Worm (Caenorhabditis elegans) whole organism, L2 larva: Measurements from ENCODE around the gene lipl-8.

Experiments used
- R02D3.7 ChIP-seq: fragments of 150-350 bp; optimal IDR thresholded peaks from 2 replicates; lab custom pipeline; 2014; ENCODE audit warnings: missing biosample characterization, missing genetic modification characterization
- ZK546.5 ChIP-seq: sonication (generic microtip); optimal IDR thresholded peaks from 2 replicates; lab custom pipeline; 2017; ENCODE audit warnings: missing biosample characterization, missing genetic modification characterization
- dmd-4 ChIP-seq: sonication (generic microtip); optimal IDR thresholded peaks from 2 replicates; lab custom pipeline; 2017; ENCODE audit warnings: missing biosample characterization, missing genetic modification characterization
- egl-27 ChIP-seq: sonication (generic microtip); optimal IDR thresholded peaks from 3 replicates; lab custom pipeline; 2017; ENCODE audit warnings: missing biosample characterization, missing genetic modification reagents, missing genetic modification characterization
- lsy-2 ChIP-seq, 2 experiments: fragments of 150-350 bp in 1 of 2; sonication (generic microtip) in 1 of 2; optimal IDR thresholded peaks; 2 replicates each; lab custom pipeline; 2014 to 2017; ENCODE audit warnings: missing biosample characterization in 2 of 2, missing genetic modification characterization in 2 of 2
- mab-5 ChIP-seq: fragments of 150-350 bp; optimal IDR thresholded peaks from 2 replicates; lab custom pipeline; 2014; ENCODE audit warnings: missing biosample characterization, missing genetic modification characterization
- nhr-21 ChIP-seq: fragments of 150-350 bp; optimal IDR thresholded peaks from 2 replicates; lab custom pipeline; 2014; ENCODE audit warnings: missing biosample characterization, missing genetic modification characterization
- nhr-237 ChIP-seq: fragments of 150-350 bp; optimal IDR thresholded peaks from 2 replicates; lab custom pipeline; 2014; ENCODE audit warnings: missing biosample characterization, missing genetic modification characterization
- unc-62 ChIP-seq: fragments of 150-350 bp; optimal IDR thresholded peaks from 2 replicates; lab custom pipeline; 2014; ENCODE audit warnings: missing biosample characterization, missing genetic modification reagents, missing genetic modification characterization
- ztf-4 ChIP-seq: fragments of 150-350 bp; optimal IDR thresholded peaks from 2 replicates; lab custom pipeline; 2014; ENCODE audit warnings: missing biosample characterization, missing genetic modification characterization

- no peak for TF ChIP-seq mab-5 (tag; lab: Kevin White, UChicago)
- TF ChIP-seq unc-62 (GFP tag; lab: Kevin White, UChicago), result no peak
- no peak for TF ChIP-seq lsy-2 (tag; optimal IDR thresholded peaks at IDR 0.05; lab: Kevin White, UChicago)
- no peak for TF ChIP-seq dmd-4 (tag; lab: Kevin White, UChicago)
- TF ChIP-seq ZK546.5, result no peak
- TF ChIP-seq egl-27, result no peak
- TF ChIP-seq nhr-237 (tag; lab: Kevin White, UChicago), result no peak
- TF ChIP-seq nhr-21, result no peak
- no peak for TF ChIP-seq R02D3.7
- TF ChIP-seq ztf-4, result no peak
These were observed 29.0 kb downstream of the lipl-8 start, which contains the start of gene R08A2.1 for ce11 chrV:14719491-14719890.
